Worm (Caenorhabditis elegans): ENCODE measurements around the gene B0238.12.
A peak's percentile ranks its signal among the peaks of the same experiment; 100 is the strongest.

Gene B0238.12

DNA sequence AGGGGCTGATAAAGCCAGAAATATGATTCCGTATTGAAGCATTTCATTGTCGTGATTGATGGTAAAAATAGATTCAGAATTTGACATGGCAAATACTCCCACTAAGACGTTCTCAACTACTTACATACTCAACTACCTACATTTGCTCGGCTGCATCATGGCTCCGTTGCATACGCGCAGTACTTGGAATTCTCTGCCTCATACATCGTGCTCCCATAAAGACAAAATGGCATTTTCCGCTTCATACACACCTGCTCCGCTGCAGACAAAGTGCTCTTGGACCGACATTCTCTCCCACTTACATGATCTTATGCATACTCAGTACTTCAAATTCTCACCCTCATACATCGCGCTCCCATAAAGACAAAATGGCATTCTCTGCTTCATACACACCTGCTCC, at the start of gene B0238.12, which contains the start of gene srt-69:
B0238.12 (plus strand) TSS at position 264 of the 400 bp plus-strand sequence.
srt-69 (minus strand) TSS at position 101 of the 400 bp plus-strand sequence.
- TF ChIP-seq lag-1 (GFP tag; IDR thresholded peaks at IDR 0.05) (no peak), unc-130 (GFP tag; optimal IDR thresholded peaks at IDR 0.05) (no peak), snpc-3.4 (tag; optimal IDR thresholded peaks at IDR 0.05) (no peak), ztf-25 (GFP tag; IDR thresholded peaks at IDR 0.05) (no peak), F52B5.7 (tag; optimal IDR thresholded peaks at IDR 0.05) (no peak), ztf-3 (GFP tag; optimal IDR thresholded peaks at IDR 0.05) (no peak), hsf-1 (GFP tag; IDR thresholded peaks at IDR 0.05) (no peak), sea-2 (GFP tag; IDR thresholded peaks at IDR 0.05) (no peak)

DNA sequence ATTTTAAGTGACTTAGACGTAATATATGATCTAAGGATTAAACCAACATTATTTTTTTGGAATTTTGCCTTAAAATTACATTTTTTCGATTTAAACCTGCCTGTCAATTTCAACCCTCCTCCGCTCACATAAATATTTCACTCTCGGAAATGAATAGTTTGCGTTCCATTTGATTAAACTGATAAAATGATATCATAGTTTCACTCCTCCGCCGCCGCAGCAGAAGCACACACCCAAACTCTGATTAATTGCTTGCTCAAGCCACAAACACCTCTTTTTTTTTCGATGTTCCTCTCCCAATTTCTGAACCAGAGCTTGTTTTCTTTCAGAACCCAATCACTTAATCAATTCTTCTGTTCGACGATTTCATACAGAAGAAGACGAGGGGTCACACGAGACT, 42.6 kb upstream of the B0238.12 start, which contains the start of gene Y49G5B.1:
Y49G5B.1 (plus strand) TSS at position 324 of the 400 bp plus-strand sequence.
- TF ChIP-seq madf-10 (tag; optimal IDR thresholded peaks at IDR 0.05) (no peak), nhr-80 (tag; optimal IDR thresholded peaks at IDR 0.05) (peak; percentile 59)

DNA sequence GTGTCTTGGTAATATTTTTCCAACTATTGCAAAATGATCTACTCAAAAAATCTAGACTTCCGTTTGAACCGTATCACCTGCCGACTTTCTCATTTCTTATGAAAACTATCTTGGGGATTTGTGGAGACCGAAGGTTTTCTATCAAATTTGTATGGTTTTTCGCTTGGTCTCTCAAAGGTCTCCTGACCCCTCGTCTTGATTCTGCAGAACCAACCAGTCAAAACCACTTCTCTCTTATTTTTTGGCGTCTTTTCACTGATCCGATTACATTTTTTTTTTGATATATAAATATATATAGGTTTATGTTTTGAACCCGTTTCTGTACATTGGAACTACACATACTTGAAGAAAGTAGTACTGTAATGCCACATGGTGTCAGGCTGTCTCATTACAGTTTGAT, 40.0 kb upstream of the B0238.12 start:
- TF ChIP-seq somi-1 (GFP tag; optimal IDR thresholded peaks at IDR 0.05): no peak

DNA sequence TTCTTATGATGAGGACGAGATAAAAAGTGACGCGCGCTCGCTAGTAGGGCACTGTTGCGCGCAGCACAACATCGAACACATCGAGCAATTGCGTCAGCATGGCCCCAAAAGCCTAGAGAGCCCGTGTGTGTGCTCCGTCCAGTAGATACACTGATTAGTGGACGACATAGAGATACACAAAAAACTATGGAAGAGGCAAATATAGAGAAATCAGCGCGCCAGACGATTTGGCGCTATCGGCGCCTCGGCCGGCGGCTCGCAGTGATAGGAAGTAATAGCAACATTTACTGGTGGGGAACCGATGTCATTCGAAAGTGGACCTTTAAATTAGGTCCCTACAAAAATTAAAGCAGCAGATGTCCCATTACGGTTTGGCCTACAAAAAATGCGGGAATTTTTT, 37.1 kb upstream of the B0238.12 start:
- TF ChIP-seq madf-6 (GFP tag; IDR thresholded peaks at IDR 0.05): 0 out of 2 replicates have a peak, but pooled peaks have one; percentile 13
- TF ChIP-seq zim-3 (tag; optimal IDR thresholded peaks at IDR 0.05): no peak

DNA sequence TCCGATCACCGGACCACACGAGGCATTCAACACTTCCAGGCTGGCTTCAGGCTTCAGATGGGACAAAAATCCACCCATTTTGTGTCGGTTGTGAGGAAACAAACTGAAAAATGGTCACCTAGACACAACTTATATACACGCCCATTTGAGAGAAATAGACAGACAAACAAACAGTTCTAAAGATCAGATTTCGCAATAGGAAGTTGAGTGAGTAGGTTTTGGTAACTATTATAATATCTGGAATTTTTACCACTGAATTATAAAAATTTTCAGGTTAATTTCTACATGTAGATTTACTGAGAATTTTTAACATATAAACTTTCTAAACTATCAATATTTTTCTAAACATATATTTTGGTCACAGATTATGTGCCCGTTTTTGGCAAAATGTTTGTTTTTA, 31.9 kb upstream of the B0238.12 start, which contains the start of gene cest-32:
cest-32 (minus strand) TSS at position 115 of the 400 bp plus-strand sequence.
- TF ChIP-seq aptf-3 (GFP tag; IDR thresholded peaks at IDR 0.05) (no peak), pha-4 (tag; optimal IDR thresholded peaks at IDR 0.05) (no peak), cebp-1 (GFP tag; IDR thresholded peaks at IDR 0.05) (peak; percentile 81), cebp-1 (tag; optimal IDR thresholded peaks at IDR 0.05) (peak; percentile 96), ceh-91 (GFP tag; IDR thresholded peaks at IDR 0.05) (no peak)

DNA sequence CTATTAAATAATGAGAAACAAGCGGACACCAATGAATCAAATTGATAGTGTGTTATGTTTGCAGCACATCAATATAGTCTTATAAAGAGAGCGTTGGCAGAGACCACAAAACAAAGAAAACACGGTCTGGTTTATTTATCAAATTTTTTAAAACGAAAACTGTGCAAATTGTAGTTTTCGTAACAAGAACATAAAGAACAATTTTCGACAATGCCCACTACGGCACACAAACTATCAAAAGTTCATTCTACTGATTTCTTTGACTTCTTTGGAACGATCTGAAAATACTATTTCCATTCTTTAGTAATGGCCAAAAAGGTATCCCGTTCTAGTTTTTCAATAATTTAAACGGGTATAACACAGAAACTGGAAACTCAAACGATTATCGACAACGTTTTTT, 28.5 kb upstream of the B0238.12 start, which contains the start of gene cest-35.2:
cest-35.2 (minus strand) TSS at position 101 of the 400 bp plus-strand sequence.
- TF ChIP-seq xnd-1 (tag; optimal IDR thresholded peaks at IDR 0.05) (no peak), zfh-2 (GFP tag; conservative IDR thresholded peaks at IDR 0.05) (no peak), F33H1.4 (GFP tag; IDR thresholded peaks at IDR 0.05) (no peak), die-1 (tag; optimal IDR thresholded peaks at IDR 0.05) (no peak), hmg-20 (GFP tag; IDR thresholded peaks at IDR 0.05) (no peak), ztf-26 (tag; optimal IDR thresholded peaks at IDR 0.05) (no peak), mcd-1 (GFP tag; IDR thresholded peaks at IDR 0.05) (no peak), repo-1 (tag; optimal IDR thresholded peaks at IDR 0.05) (no peak), F57C9.4 (tag; optimal IDR thresholded peaks at IDR 0.05) (no peak), aptf-3 (GFP tag; IDR thresholded peaks at IDR 0.05) (no peak), snpc-4 (GFP tag; optimal IDR thresholded peaks at IDR 0.05) (no peak), snpc-4 (tag; optimal IDR thresholded peaks at IDR 0.05) (no peak), madf-3 (GFP tag; IDR thresholded peaks at IDR 0.05) (no peak), nhr-90 (tag; optimal IDR thresholded peaks at IDR 0.05) (no peak), rcor-1 (GFP tag; IDR thresholded peaks at IDR 0.05) (no peak), let-526 (GFP tag; IDR thresholded peaks at IDR 0.05) (no peak), ztf-3 (GFP tag; optimal IDR thresholded peaks at IDR 0.05) (no peak), him-1 (tag; optimal IDR thresholded peaks at IDR 0.05) (no peak), lin-26 (GFP tag; IDR thresholded peaks at IDR 0.05) (no peak), B0261.1 (tag; optimal IDR thresholded peaks at IDR 0.05) (no peak)
